Fruit fly (Drosophila melanogaster) ovary, adult (tissue): ENCODE results near the gene CG32564.

Experiments used
- CG17801 ChIP-seq: fragments of 200-800 bp; optimal IDR thresholded peaks from 2 replicates; lab custom pipeline; 2019; ENCODE audit warnings: missing biosample characterization, mild to moderate bottlenecking, missing genetic modification characterization, moderate library complexity; ENCODE audit not compliant: partially characterized antibody

CG32564 gene

dm6 chrX:17225972-17226680 lies 19.9 kb downstream of the CG32564 start:
- no peak for TF ChIP-seq CG17801 (GFP tag; lab: Kevin White, UChicago)

DNA sequence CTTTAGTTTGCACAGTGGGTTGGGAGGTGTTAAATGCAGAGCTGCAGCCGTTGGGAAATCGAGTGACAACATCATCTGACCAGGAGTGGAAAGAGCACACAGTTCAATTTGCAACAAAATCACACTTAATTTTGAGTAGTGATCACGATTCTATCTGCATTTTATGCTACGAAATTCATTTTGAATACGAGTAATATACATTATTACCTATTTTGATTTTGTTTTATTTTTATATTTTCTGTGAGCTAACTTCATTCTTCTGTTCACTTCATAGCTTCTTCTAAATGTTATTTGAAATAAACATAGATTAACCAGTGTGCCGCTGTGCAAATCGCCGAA lies 20.4 kb downstream of the CG32564 start, which contains the start of gene CG10598:
Gene CG10598 (minus strand): TSS at position 187 of the 339 bp plus-strand sequence.
- TF ChIP-seq CG17801 (GFP tag; lab: Kevin White, UChicago): no peak

DNA sequence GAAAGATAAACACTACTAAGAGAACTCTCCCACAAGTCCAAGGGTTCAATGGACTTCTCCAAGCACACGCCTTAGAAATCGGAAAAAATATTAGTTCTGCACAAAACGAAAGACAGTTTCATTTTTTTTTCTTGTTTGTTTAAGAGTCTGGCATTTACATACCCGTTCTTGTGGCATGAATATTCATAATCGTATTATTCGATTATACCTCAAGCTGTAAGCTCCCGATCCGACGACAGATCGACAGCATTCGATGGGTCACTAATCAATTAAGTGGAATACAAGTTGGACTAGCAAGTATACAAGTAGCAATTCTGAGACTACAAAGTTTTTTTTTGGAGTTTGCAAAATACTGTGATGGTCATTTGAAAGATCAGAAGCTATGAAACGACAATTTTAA lies 21.3 kb downstream of the CG32564 start:
- no peak for TF ChIP-seq CG17801 (GFP tag; lab: Kevin White, UChicago)

DNA sequence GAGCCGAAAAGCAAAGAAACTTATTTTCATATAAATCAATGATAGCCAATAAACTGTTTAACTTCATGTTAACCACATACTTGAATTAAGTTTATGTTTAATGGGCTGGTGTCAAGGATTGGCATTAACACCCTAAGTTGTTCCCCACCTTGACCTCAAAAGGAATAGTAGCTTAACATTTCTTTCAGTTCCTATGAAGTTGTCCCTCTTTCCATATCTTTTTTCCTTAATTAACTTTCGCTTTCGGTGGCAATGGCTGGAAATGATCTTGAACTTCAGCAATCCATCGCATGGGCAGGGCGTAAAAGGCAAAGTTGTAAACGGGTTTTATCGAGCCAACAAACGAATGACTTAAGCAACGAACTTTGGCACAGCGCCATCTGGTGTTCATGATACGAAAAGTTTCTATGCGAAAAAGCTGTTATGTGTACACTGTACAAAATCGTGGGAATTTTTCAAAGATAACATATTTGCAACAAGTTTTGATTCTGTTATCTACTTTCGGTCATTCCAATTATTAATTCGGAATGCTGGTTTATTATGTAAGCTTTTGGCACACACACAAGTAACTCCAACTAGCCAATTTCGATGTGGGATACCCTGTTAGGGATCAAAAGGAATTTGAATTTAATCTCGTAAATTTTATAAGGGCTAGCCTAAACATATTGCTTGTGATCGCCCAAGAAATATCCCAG lies 23.4 kb downstream of the CG32564 start:
- no peak for TF ChIP-seq CG17801 (GFP tag; lab: Kevin White, UChicago)

DNA sequence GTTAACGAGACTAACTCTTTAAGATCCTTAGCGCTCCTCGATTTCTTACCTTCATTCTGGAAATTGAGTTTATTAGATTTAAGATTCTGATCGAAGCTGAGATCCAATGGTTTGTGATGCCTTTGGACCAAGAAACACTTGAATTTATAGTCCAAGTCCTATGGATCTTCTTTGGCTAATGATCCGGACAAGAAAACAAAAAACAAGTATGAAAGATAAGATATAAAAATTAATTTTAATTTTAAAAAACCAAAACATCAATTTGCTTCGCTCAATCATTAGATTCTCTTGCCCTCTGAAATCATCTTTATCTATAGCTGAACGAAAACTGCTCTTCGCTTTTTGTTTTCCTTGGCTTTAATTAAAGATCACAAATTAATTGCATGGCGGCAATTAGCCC lies 24.7 kb downstream of the CG32564 start, which contains the start of gene CG10597:
Gene CG10597 (minus strand): TSS at position 101 of the 400 bp plus-strand sequence.
- TF ChIP-seq CG17801 (GFP tag; lab: Kevin White, UChicago): no peak

- no peak for TF ChIP-seq CG17801 (GFP tag; lab: Kevin White, UChicago)
Measured at dm6 chrX:17232642-17233041, 26.4 kb downstream of the CG32564 start, which contains the start of gene f. TSS of gene f (plus strand) at chrX:17232942.

DNA sequence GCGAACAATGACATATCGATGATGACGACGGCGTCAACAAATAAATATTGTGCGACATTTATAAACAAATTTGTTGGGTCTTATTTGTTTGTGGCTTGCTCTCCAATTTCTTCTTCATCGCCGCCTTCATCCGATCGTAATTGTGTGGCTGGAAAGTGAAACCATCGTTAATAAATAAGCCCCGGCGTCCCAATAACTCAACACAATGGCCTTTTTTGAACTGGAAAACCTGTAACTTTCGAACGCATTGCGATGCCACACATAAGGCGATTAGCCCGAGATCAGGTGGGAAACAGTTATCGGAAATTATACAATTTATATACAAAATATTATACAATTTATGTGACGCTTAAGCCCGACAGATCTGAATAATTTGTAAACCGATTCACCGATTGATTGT lies 30.3 kb downstream of the CG32564 start:
- no peak for TF ChIP-seq CG17801 (GFP tag; lab: Kevin White, UChicago)

dm6 chrX:17237421-17237820 lies 31.2 kb downstream of the CG32564 start:
- TF ChIP-seq CG17801 (GFP tag; lab: Kevin White, UChicago): no peak

DNA sequence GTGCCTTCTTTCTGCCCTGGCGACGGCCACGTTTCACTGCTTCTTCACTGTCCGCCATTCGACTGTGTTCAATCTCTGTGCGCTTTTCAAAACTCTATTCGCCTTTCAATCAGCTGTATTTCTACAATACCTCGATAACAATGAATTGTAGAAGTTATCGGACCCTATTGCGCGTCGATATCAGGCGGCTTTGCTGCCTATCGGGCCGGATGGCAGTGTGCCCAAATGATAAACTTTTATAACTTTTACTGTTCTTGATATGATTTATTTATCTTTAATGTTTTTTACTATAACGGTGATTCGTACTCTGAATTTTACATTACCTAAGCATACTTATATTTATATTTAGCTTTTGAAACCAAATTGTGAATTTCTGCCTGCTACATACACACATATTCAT lies 38.6 kb downstream of the CG32564 start, which contains the start of gene CG8915:
Gene CG8915 (minus strand): TSS at position 148 of the 400 bp plus-strand sequence.
- TF ChIP-seq CG17801 (GFP tag; lab: Kevin White, UChicago): peak; percentile 38

dm6 chrX:17246916-17247315 lies 40.7 kb downstream of the CG32564 start, which contains the start of gene CG42854:
TSS of gene CG42854 (minus strand) at chrX:17247016.
- TF ChIP-seq CG17801 (GFP tag; lab: Kevin White, UChicago): no peak

DNA sequence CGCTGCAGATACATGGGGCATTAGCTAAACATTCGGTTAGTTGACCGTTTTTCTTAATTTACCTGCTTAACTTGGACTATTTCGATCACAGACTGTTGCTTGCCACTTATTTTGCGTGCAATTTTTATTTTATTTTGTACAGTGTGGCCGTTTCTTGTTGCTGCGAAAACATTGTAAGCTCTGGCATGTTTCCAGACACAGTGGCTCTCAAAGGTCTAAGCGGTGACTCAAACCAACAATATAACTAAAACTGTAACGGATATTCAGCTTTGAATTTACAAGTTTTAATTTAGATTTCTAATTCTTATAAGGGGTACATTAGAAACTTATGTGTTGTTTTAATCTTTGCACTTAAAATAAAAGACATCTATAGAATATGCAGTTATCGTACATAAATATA lies 43.1 kb downstream of the CG32564 start, which contains the start of gene CG8675:
Gene CG8675 (minus strand): TSS at position 177 of the 400 bp plus-strand sequence.
- peak; percentile 16 for TF ChIP-seq CG17801 (GFP tag; lab: Kevin White, UChicago)

- no peak for TF ChIP-seq CG17801 (GFP tag; lab: Kevin White, UChicago)
Measured at dm6 chrX:17254094-17254493, 47.9 kb downstream of the CG32564 start.

DNA sequence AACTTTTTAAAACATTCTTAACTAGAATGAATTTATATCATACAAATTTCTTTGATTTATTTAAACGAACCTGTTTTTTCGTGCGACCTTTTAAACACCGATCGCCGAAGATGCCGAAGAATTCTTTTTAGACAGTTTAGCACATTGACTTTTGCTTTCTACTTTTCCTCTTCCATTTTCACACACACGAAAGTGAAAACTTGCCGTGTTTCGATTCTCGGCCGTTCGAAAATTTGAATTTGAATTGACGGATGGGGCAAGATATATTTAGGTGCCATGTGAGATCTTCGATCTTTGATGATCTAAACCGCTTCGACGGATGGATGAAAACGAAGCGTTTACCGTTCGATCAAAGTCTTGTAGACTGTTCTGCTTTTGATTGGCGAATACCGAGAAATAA lies 49.5 kb downstream of the CG32564 start:
- no peak for TF ChIP-seq CG17801 (GFP tag; lab: Kevin White, UChicago)
